Fruit fly (Drosophila melanogaster): Measurements from ENCODE around the gene CG10600.

CG10600 gene

DNA sequence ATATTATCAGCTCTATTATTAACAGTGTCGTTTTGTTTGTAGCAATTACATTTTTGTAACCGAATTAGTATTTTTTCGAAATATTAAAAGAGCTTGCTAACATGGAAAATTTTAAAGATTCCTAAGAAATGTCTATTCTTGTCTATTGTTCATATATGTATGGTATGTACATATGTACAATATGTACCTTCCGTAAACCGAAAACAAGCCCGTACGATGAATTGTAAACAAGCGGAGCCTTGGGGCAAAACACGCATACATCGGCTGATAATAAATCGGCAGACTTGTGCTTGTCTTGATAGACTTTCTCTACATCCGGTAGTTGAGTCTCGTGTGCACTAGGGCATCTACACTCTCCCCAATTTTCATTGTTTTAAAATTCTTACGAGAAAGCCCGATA is 16.7 kb downstream of the CG10600 start (continued):
- no peak for TF ChIP-seq CG9932 (GFP tag; IDR thresholded peaks at IDR 0.05)
- no peak for TF ChIP-seq gt (GFP tag; IDR thresholded peaks at IDR 0.05)
- TF ChIP-seq CG4820 (GFP tag; optimal IDR thresholded peaks at IDR 0.05), result peak; percentile 24
- TF ChIP-seq tin (GFP tag; optimal IDR thresholded peaks at IDR 0.05), result no peak
- no peak for TF ChIP-seq crc (GFP tag; optimal IDR thresholded peaks at IDR 0.05)
- no peak for TF ChIP-seq CG11456 (GFP tag; IDR thresholded peaks at IDR 0.05)
- TF ChIP-seq CG7556 (GFP tag; optimal IDR thresholded peaks at IDR 0.05), result peak; percentile 37
- no peak for TF ChIP-seq emc (GFP tag; optimal IDR thresholded peaks at IDR 0.05)
- peak; percentile 2 for TF ChIP-seq CG13296 (GFP tag; optimal IDR thresholded peaks at IDR 0.05)
- peak; percentile 38 for TF ChIP-seq CG6254 (GFP tag; optimal IDR thresholded peaks at IDR 0.05)
- no peak for TF ChIP-seq CG4360 (GFP tag; IDR thresholded peaks at IDR 0.05)
- TF ChIP-seq CG3838 (GFP tag; optimal IDR thresholded peaks at IDR 0.05), result peak; percentile 4
- TF ChIP-seq Jarid2 (GFP tag; optimal IDR thresholded peaks at IDR 0.05), result no peak
- peak; percentile 72 for TF ChIP-seq CG18599 (GFP tag; optimal IDR thresholded peaks at IDR 0.05)
- peak; percentile 32 for TF ChIP-seq D19A (tag; optimal IDR thresholded peaks at IDR 0.05)
- TF ChIP-seq Camta (GFP tag; optimal IDR thresholded peaks at IDR 0.05), result peak; percentile 8
- no peak for TF ChIP-seq Dek (tag; optimal IDR thresholded peaks at IDR 0.05)
- TF ChIP-seq fd102C (GFP tag; optimal IDR thresholded peaks at IDR 0.05), result no peak
- TF ChIP-seq ssp (GFP tag; IDR thresholded peaks at IDR 0.05), result no peak
- TF ChIP-seq pita (GFP tag; optimal IDR thresholded peaks at IDR 0.05), result no peak
- TF ChIP-seq HLHmδ (GFP tag; optimal IDR thresholded peaks at IDR 0.05), result peak; percentile 74
- TF ChIP-seq hbn (GFP tag; IDR thresholded peaks at IDR 0.05; ENCODE audit: partially characterized antibody), result no peak
- peak; percentile 49; the same call in 1 of the 3 replicates for TF ChIP-seq gce (GFP tag; IDR thresholded peaks at IDR 0.05)
- no peak for TF ChIP-seq CTCF (GFP tag; optimal IDR thresholded peaks at IDR 0.05)
- no peak for TF ChIP-seq Xbp1 (GFP tag; optimal IDR thresholded peaks at IDR 0.05)
- TF ChIP-seq tll (GFP tag; optimal IDR thresholded peaks at IDR 0.05), result no peak
- no peak for TF ChIP-seq CG7271 (tag; optimal IDR thresholded peaks at IDR 0.05)
- TF ChIP-seq CG11560 (tag; IDR thresholded peaks at IDR 0.05), result no peak
- no peak for TF ChIP-seq hkb (optimal IDR thresholded peaks at IDR 0.05)
- TF ChIP-seq hkb (GFP tag; IDR thresholded peaks at IDR 0.05), result peak; percentile 43; the same call in 1 of the 2 replicates
- TF ChIP-seq CG15011 (GFP tag; optimal IDR thresholded peaks at IDR 0.05), result peak; percentile 45
- peak; percentile 77 for TF ChIP-seq Xrp1 (GFP tag; IDR thresholded peaks at IDR 0.05)
- no peak for TF ChIP-seq CG3847 (GFP tag; IDR thresholded peaks at IDR 0.05)
- TF ChIP-seq sug (tag; optimal IDR thresholded peaks at IDR 0.05), result no peak
- TF ChIP-seq Usf (GFP tag; optimal IDR thresholded peaks at IDR 0.05), result no peak
- TF ChIP-seq Dad (GFP tag; optimal IDR thresholded peaks at IDR 0.05), result no peak
- TF ChIP-seq CG13775 (GFP tag; optimal IDR thresholded peaks at IDR 0.05), result no peak
- TF ChIP-seq nau (GFP tag; optimal IDR thresholded peaks at IDR 0.05), result peak; percentile 49
- no peak for TF ChIP-seq jing (GFP tag; optimal IDR thresholded peaks at IDR 0.05)
- no peak for TF ChIP-seq run (tag; optimal IDR thresholded peaks at IDR 0.05)
- peak; percentile 9 for TF ChIP-seq CG9817 (tag; optimal IDR thresholded peaks at IDR 0.05)
- TF ChIP-seq cato (GFP tag; optimal IDR thresholded peaks at IDR 0.05; ENCODE audit: borderline replicate concordance), result no peak
- no peak for TF ChIP-seq Bteb2 (GFP tag; optimal IDR thresholded peaks at IDR 0.05)
- peak; percentile 4 for TF ChIP-seq Six4 (GFP tag; optimal IDR thresholded peaks at IDR 0.05)
- peak; percentile 72 for TF ChIP-seq lab (GFP tag; optimal IDR thresholded peaks at IDR 0.05)
- TF ChIP-seq twi (tag; optimal IDR thresholded peaks at IDR 0.05), result peak; percentile 11
- TF ChIP-seq br (optimal IDR thresholded peaks at IDR 0.05), result no peak
- no peak for TF ChIP-seq Deaf1 (tag; optimal IDR thresholded peaks at IDR 0.05)
- peak; percentile 31 for TF ChIP-seq repo (GFP tag; optimal IDR thresholded peaks at IDR 0.05)
- no peak for TF ChIP-seq D (optimal IDR thresholded peaks at IDR 0.05)
- TF ChIP-seq D (GFP tag; optimal IDR thresholded peaks at IDR 0.05), result peak; percentile 60
- no peak for TF ChIP-seq ftz-f1 (GFP tag; optimal IDR thresholded peaks at IDR 0.05)
- no peak for TF ChIP-seq Hr3 (GFP tag; optimal IDR thresholded peaks at IDR 0.05)

Data from whole organism, embryonic.